Fruit fly (Drosophila melanogaster): ENCODE results near the gene Vtld.

Gene Vtld

dm6 chr3L:19794203-19794802 lies 34.1 kb downstream of the Vtld start:
- TF ChIP-seq kay (GFP tag; ENCODE audit: borderline replicate concordance), result peak; percentile 98
- peak; percentile 80 for TF ChIP-seq tj (GFP tag; optimal IDR thresholded peaks at IDR 0.05)
- TF ChIP-seq ovo (GFP tag; optimal IDR thresholded peaks at IDR 0.05), result peak; percentile 61
- TF ChIP-seq pad (GFP tag; optimal IDR thresholded peaks at IDR 0.05), result peak; percentile 71
- peak; percentile 69 for TF ChIP-seq Clk (GFP tag; optimal IDR thresholded peaks at IDR 0.05)
- peak; percentile 91 for TF ChIP-seq bab1 (GFP tag; optimal IDR thresholded peaks at IDR 0.05)
- TF ChIP-seq CG11617 (GFP tag; optimal IDR thresholded peaks at IDR 0.05), result peak; percentile 96
- peak; percentile 82 for TF ChIP-seq Mnt (GFP tag; optimal IDR thresholded peaks at IDR 0.05)
- TF ChIP-seq CG14711 (tag; optimal IDR thresholded peaks at IDR 0.05), result peak; percentile 59
- peak; percentile 89 for TF ChIP-seq CG12768 (GFP tag; optimal IDR thresholded peaks at IDR 0.05)
- TF ChIP-seq CG7101 (tag; optimal IDR thresholded peaks at IDR 0.05), result peak; percentile 84
- peak; percentile 86 for TF ChIP-seq toe (GFP tag; optimal IDR thresholded peaks at IDR 0.05)
- TF ChIP-seq cnc (optimal IDR thresholded peaks at IDR 0.05), result no peak
- peak; percentile 78 for TF ChIP-seq Hr96 (GFP tag; optimal IDR thresholded peaks at IDR 0.05)
- TF ChIP-seq cic (GFP tag; optimal IDR thresholded peaks at IDR 0.05), result peak; percentile 66
- peak; percentile 87 for TF ChIP-seq CG33017 (tag; optimal IDR thresholded peaks at IDR 0.05)
- TF ChIP-seq CG7045 (GFP tag; optimal IDR thresholded peaks at IDR 0.05), result peak; percentile 90
- peak; percentile 85 for TF ChIP-seq Crg-1 (GFP tag; optimal IDR thresholded peaks at IDR 0.05)
- no peak for TF ChIP-seq CG5204 (GFP tag; optimal IDR thresholded peaks at IDR 0.05)
- peak; percentile 75 for TF ChIP-seq CG1620 (GFP tag; optimal IDR thresholded peaks at IDR 0.05)

- TF ChIP-seq tj (GFP tag; optimal IDR thresholded peaks at IDR 0.05), result peak; percentile 25
- no peak for TF ChIP-seq CG11617 (GFP tag; optimal IDR thresholded peaks at IDR 0.05)
These were observed 38.8 kb downstream of the Vtld start, which contains the start of gene Ir76a for dm6 chr3L:19798978-19799377. Gene Ir76a, plus strand, starts transcription at chr3L:19799278.

DNA sequence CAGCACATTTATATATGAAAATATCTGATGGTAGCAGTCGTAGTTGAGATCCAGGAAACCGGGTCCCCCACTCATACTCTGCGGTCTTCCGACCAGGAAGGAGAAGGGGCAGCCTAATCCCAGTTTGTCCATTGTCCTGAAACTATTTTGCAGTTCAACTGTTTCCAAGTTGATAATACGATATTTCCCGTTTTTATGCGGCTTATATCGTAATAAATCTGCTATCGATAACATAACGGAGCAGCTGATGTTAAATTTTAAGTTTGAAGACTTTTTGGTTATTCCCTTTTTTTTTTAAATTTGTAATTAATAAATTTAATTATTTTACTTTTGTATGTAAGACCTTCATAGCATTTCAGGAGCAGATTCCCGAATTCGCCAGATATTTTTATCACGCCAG lies 40.9 kb downstream of the Vtld start, which contains the start of gene CG14102:
TSS of gene CG14102 (minus strand) at position 187 of the 400 bp plus-strand sequence.
- TF ChIP-seq Hr96 (GFP tag; optimal IDR thresholded peaks at IDR 0.05), result no peak
- no peak for TF ChIP-seq Mnt (GFP tag; optimal IDR thresholded peaks at IDR 0.05)
- TF ChIP-seq cnc (optimal IDR thresholded peaks at IDR 0.05), result no peak
- TF ChIP-seq CG7101 (tag; optimal IDR thresholded peaks at IDR 0.05), result no peak
- TF ChIP-seq tj (GFP tag; optimal IDR thresholded peaks at IDR 0.05), result no peak
- no peak for TF ChIP-seq ovo (GFP tag; optimal IDR thresholded peaks at IDR 0.05)
- no peak for TF ChIP-seq Clk (GFP tag; optimal IDR thresholded peaks at IDR 0.05)
- no peak for TF ChIP-seq CG12768 (GFP tag; optimal IDR thresholded peaks at IDR 0.05)
- no peak for TF ChIP-seq pad (GFP tag; optimal IDR thresholded peaks at IDR 0.05)
- TF ChIP-seq Crg-1 (GFP tag; optimal IDR thresholded peaks at IDR 0.05), result no peak
- TF ChIP-seq CG14711 (tag; optimal IDR thresholded peaks at IDR 0.05), result no peak
- TF ChIP-seq CG11617 (GFP tag; optimal IDR thresholded peaks at IDR 0.05), result no peak
- TF ChIP-seq CG7045 (GFP tag; optimal IDR thresholded peaks at IDR 0.05), result no peak
- TF ChIP-seq bab1 (GFP tag; optimal IDR thresholded peaks at IDR 0.05), result no peak
- no peak for TF ChIP-seq CG5204 (GFP tag; optimal IDR thresholded peaks at IDR 0.05)
- TF ChIP-seq CG1620 (GFP tag; optimal IDR thresholded peaks at IDR 0.05), result no peak
- TF ChIP-seq toe (GFP tag; optimal IDR thresholded peaks at IDR 0.05), result no peak
- TF ChIP-seq kay (GFP tag; ENCODE audit: borderline replicate concordance), result no peak
- no peak for TF ChIP-seq cic (GFP tag; optimal IDR thresholded peaks at IDR 0.05)

dm6 chr3L:19804908-19805307 lies 44.7 kb downstream of the Vtld start, which contains the start of the genes TORIP and Ccdc58:
Gene TORIP, minus strand, starts transcription at chr3L:19805080.
Gene Ccdc58, plus strand, starts transcription at chr3L:19805181.
- no peak for TF ChIP-seq CG33017 (tag; optimal IDR thresholded peaks at IDR 0.05)
- no peak for TF ChIP-seq CG14711 (tag; optimal IDR thresholded peaks at IDR 0.05)
- peak; percentile 75 for TF ChIP-seq tj (GFP tag; optimal IDR thresholded peaks at IDR 0.05)

DNA sequence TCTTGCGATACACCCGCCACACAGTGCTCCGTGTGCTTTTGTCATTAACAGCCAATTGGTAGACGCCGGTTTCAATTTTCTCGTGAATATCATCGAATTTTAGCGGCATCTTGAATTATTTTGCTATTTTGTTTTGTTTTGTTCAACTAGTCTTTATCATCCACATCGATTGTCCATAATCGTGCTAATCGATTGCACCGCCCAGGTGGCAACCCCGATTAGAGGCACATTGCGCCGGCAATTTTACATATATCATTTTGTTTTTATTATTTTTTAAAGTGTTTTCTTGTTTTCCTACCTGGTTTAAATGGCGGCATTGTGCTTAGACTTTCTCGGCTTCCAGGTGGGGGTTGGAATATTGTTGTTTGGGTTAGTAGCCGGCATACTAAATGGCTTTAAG lies 45.7 kb downstream of the Vtld start, which contains the start of gene CG34116:
TSS of gene CG34116 (minus strand) at position 142 of the 400 bp plus-strand sequence.
- TF ChIP-seq Mnt (GFP tag; optimal IDR thresholded peaks at IDR 0.05) (peak; percentile 18), Hr96 (GFP tag; optimal IDR thresholded peaks at IDR 0.05) (no peak), CG11617 (GFP tag; optimal IDR thresholded peaks at IDR 0.05) (no peak), CG7101 (tag; optimal IDR thresholded peaks at IDR 0.05) (no peak), Crg-1 (GFP tag; optimal IDR thresholded peaks at IDR 0.05) (no peak), tj (GFP tag; optimal IDR thresholded peaks at IDR 0.05) (no peak), CG12768 (GFP tag; optimal IDR thresholded peaks at IDR 0.05) (no peak), bab1 (GFP tag; optimal IDR thresholded peaks at IDR 0.05) (peak; percentile 24), toe (GFP tag; optimal IDR thresholded peaks at IDR 0.05) (no peak), CG5204 (GFP tag; optimal IDR thresholded peaks at IDR 0.05) (no peak), CG7045 (GFP tag; optimal IDR thresholded peaks at IDR 0.05) (no peak)

- TF ChIP-seq CG7101 (tag; optimal IDR thresholded peaks at IDR 0.05) (no peak), Mnt (GFP tag; optimal IDR thresholded peaks at IDR 0.05) (peak; percentile 76), bab1 (GFP tag; optimal IDR thresholded peaks at IDR 0.05) (peak; percentile 9), Crg-1 (GFP tag; optimal IDR thresholded peaks at IDR 0.05) (peak; percentile 26), Clk (GFP tag; optimal IDR thresholded peaks at IDR 0.05) (no peak), pad (GFP tag; optimal IDR thresholded peaks at IDR 0.05) (no peak), CG12768 (GFP tag; optimal IDR thresholded peaks at IDR 0.05) (no peak), tj (GFP tag; optimal IDR thresholded peaks at IDR 0.05) (peak; percentile 42), CG1620 (GFP tag; optimal IDR thresholded peaks at IDR 0.05) (no peak), CG5204 (GFP tag; optimal IDR thresholded peaks at IDR 0.05) (no peak), cic (GFP tag; optimal IDR thresholded peaks at IDR 0.05) (peak; percentile 8), kay (GFP tag; ENCODE audit: borderline replicate concordance) (no peak), ovo (GFP tag; optimal IDR thresholded peaks at IDR 0.05) (no peak), CG33017 (tag; optimal IDR thresholded peaks at IDR 0.05) (no peak), CG11617 (GFP tag; optimal IDR thresholded peaks at IDR 0.05) (peak; percentile 7), cnc (optimal IDR thresholded peaks at IDR 0.05) (no peak), Hr96 (GFP tag; optimal IDR thresholded peaks at IDR 0.05) (no peak), CG7045 (GFP tag; optimal IDR thresholded peaks at IDR 0.05) (no peak)
These were observed 46.9 kb downstream of the Vtld start, which contains the start of the genes CG14104 and Kap-alpha1 for dm6 chr3L:19807103-19807502. Gene CG14104, minus strand, starts transcription at chr3L:19807199. Gene Kap-alpha1, plus strand, starts transcription at chr3L:19807232.
